Worm (Caenorhabditis elegans) whole organism, early embryonic: ENCODE measurements around the gene par-2.

ENCODE experiments used
- ama-1 ChIP-seq: fragments of 150-350 bp; optimal IDR thresholded peaks from 2 replicates; lab custom pipeline; 2014
- hmg-4 ChIP-seq: fragments of 200-800 bp; sonication (Bioruptor generic); optimal IDR thresholded peaks from 2 replicates; lab custom pipeline; 2018; ENCODE audit warnings: mild to moderate bottlenecking, missing genetic modification characterization, missing compliant biosample characterization
- hnd-1 ChIP-seq: sonication (generic microtip); optimal IDR thresholded peaks from 2 replicates; lab custom pipeline; 2016; ENCODE audit warnings: missing genetic modification characterization, missing compliant biosample characterization
- sea-1 ChIP-seq: fragments of 200-800 bp; sonication (Bioruptor generic); conservative IDR thresholded peaks from 2 replicates; pipeline ENCODE4 v1.3.6; 2022; ENCODE audit warnings: missing genetic modification characterization, missing compliant biosample characterization
- tbx-11 ChIP-seq: fragments of 200-800 bp; sonication (Bioruptor generic); IDR thresholded peaks from 2 replicates; pipeline ENCODE4 v1.3.6; 2022; ENCODE audit warnings: missing genetic modification characterization, missing compliant biosample characterization

DNA sequence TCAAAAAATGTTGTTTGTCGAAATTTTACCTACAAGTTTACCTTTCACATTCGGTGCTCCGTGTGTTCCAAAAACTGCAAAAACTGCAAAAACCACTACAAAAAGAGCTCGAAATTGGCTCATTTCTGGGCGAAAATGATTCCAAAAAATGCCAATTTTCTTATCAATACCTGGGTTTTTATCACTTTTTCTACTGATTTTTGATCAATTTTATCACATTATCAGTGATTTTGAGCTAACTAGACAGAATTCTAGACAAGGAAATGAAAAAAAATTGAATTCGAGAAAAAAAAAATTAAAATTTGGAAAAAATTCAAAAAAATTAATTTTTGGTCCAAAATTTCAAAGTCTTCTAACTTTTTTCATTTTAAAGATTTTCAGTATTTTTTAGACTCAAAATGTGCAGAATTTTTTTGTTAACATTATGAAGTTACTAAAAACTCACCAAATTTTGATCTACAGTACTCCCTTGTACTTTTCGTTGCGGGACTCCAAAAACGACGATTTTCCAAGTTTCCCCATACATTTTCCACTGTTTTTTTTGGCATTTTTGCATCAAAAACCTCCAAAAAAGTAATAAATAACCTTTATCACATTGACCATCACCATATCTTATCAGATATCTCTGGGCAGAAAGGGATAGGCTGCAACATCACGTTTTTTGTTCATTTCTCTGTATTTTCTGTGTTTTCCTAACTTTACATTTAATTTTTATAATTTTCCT is 34.8 kb downstream of the par-2 start, which contains the start of the genes F58B6.1 and acsd-1:
- TF ChIP-seq sea-1 (GFP tag; lab: Robert Waterston, UW) (no peak), hmg-4 (no peak), ama-1 (lab: Kevin White, UChicago) (no peak), tbx-11 (GFP tag; lab: Robert Waterston, UW) (no peak), hnd-1 (tag; lab: Kevin White, UChicago) (no peak)
